Fruit fly (Drosophila melanogaster) whole organism, embryonic: Measurements from ENCODE around the gene Cpr64Ad.

ENCODE experiments used
- Asciz ChIP-seq: fragments of 200-800 bp; sonication (Bioruptor generic); optimal IDR thresholded peaks from 2 replicates; lab custom pipeline; 2017; ENCODE audit warnings: missing biosample characterization, mild to moderate bottlenecking, missing genetic modification characterization, missing genetic modification reagents
- Atf-2 ChIP-seq: fragments of 200-800 bp; sonication (Bioruptor generic); optimal IDR thresholded peaks from 2 replicates; lab custom pipeline; 2016; ENCODE audit warnings: missing biosample characterization, missing genetic modification characterization
- BtbVII ChIP-seq: fragments of 200-800 bp; sonication (Bioruptor generic); optimal IDR thresholded peaks from 3 replicates; lab custom pipeline; 2017; ENCODE audit warnings: missing biosample characterization, mild to moderate bottlenecking, missing genetic modification characterization
- CG12219 ChIP-seq: fragments of 200-800 bp; sonication (Bioruptor generic); optimal IDR thresholded peaks from 3 replicates; lab custom pipeline; 2018; ENCODE audit warnings: missing biosample characterization, mild to moderate bottlenecking, missing genetic modification characterization
- CG13775 ChIP-seq: fragments of 200-800 bp; sonication (Bioruptor generic); optimal IDR thresholded peaks from 3 replicates; lab custom pipeline; 2017; ENCODE audit warnings: missing biosample characterization, mild to moderate bottlenecking, missing genetic modification characterization
- CG13894 ChIP-seq: fragments of 200-800 bp; sonication (Bioruptor generic); optimal IDR thresholded peaks from 3 replicates; lab custom pipeline; 2018; ENCODE audit warnings: missing biosample characterization, mild to moderate bottlenecking, missing genetic modification characterization, moderate library complexity
- CG15011 ChIP-seq: fragments of 200-800 bp; sonication (Bioruptor generic); optimal IDR thresholded peaks from 3 replicates; lab custom pipeline; 2018; ENCODE audit warnings: missing biosample characterization, mild to moderate bottlenecking, missing genetic modification characterization
- CG1529 ChIP-seq: fragments of 200-800 bp; sonication (Bioruptor generic); optimal IDR thresholded peaks from 3 replicates; lab custom pipeline; 2018; ENCODE audit warnings: missing biosample characterization, missing genetic modification characterization
- CG16813 ChIP-seq: fragments of 200-800 bp; sonication (Bioruptor generic); IDR thresholded peaks from 3 replicates; pipeline ENCODE4 v1.3.6; 2022; ENCODE audit warnings: missing biosample characterization, missing genetic modification characterization; ENCODE audit not compliant: partially characterized antibody
- CG18764 ChIP-seq: fragments of 200-800 bp; sonication (Bioruptor generic); optimal IDR thresholded peaks from 3 replicates; lab custom pipeline; 2016; ENCODE audit warnings: missing biosample characterization, missing genetic modification characterization
- CG2120 ChIP-seq: fragments of 200-800 bp; sonication (Bioruptor generic); optimal IDR thresholded peaks from 3 replicates; lab custom pipeline; 2016; ENCODE audit warnings: missing biosample characterization, missing genetic modification characterization
- CG2889 ChIP-seq: fragments of 200-800 bp; sonication (Bioruptor generic); IDR thresholded peaks from 3 replicates; pipeline ENCODE4 v1.3.6; 2022; ENCODE audit warnings: missing biosample characterization, missing genetic modification characterization
- CG30431 ChIP-seq: fragments of 200-800 bp; sonication (Bioruptor generic); optimal IDR thresholded peaks from 2 replicates; lab custom pipeline; 2017; ENCODE audit warnings: missing biosample characterization, missing genetic modification characterization
- CG3163 ChIP-seq: fragments of 200-800 bp; sonication (Bioruptor generic); optimal IDR thresholded peaks from 3 replicates; lab custom pipeline; 2016; ENCODE audit warnings: missing biosample characterization, missing genetic modification characterization
- CG32532 ChIP-seq: fragments of 200-800 bp; sonication (Bioruptor generic); IDR thresholded peaks from 2 replicates; pipeline ENCODE4 v1.3.6; 2022; ENCODE audit warnings: missing biosample characterization, missing genetic modification characterization
- CG34224 ChIP-seq: fragments of 200-800 bp; sonication (Bioruptor generic); IDR thresholded peaks from 3 replicates; pipeline ENCODE4 v1.3.6; 2022; ENCODE audit warnings: missing biosample characterization, missing genetic modification characterization; ENCODE audit not compliant: partially characterized antibody
- CG43689 ChIP-seq: fragments of 200-800 bp; sonication (Bioruptor generic); IDR thresholded peaks from 2 replicates; pipeline ENCODE4 v1.3.6; 2022; ENCODE audit warnings: missing biosample characterization, missing genetic modification characterization
- CG4730 ChIP-seq: fragments of 200-800 bp; sonication (Bioruptor generic); IDR thresholded peaks from 2 replicates; pipeline ENCODE4 v1.3.6; 2022; ENCODE audit warnings: missing biosample characterization, missing genetic modification characterization
- CG7839 ChIP-seq: fragments of 200-800 bp; sonication (Bioruptor generic); optimal IDR thresholded peaks from 3 replicates; lab custom pipeline; 2018; ENCODE audit warnings: missing biosample characterization, mild to moderate bottlenecking, missing genetic modification characterization, moderate library complexity
- CG8359 ChIP-seq: fragments of 200-800 bp; sonication (Bioruptor generic); optimal IDR thresholded peaks from 2 replicates; lab custom pipeline; 2017; ENCODE audit warnings: missing biosample characterization, mild to moderate bottlenecking, missing genetic modification characterization, borderline replicate concordance
- CG9797 ChIP-seq: fragments of 200-800 bp; sonication (Bioruptor generic); optimal IDR thresholded peaks from 3 replicates; lab custom pipeline; 2018; ENCODE audit warnings: missing biosample characterization, mild to moderate bottlenecking, missing genetic modification characterization
- E2f2 ChIP-seq: fragments of 200-800 bp; sonication (Bioruptor generic); IDR thresholded peaks from 2 replicates; pipeline ENCODE4 v1.3.6; 2022; ENCODE audit warnings: missing biosample characterization, missing genetic modification characterization
- Elba2 ChIP-seq: fragments of 200-800 bp; sonication (Bioruptor generic); optimal IDR thresholded peaks from 3 replicates; lab custom pipeline; 2016; ENCODE audit warnings: missing biosample characterization, missing genetic modification characterization
- HLH3B ChIP-seq: fragments of 200-800 bp; sonication (Bioruptor generic); IDR thresholded peaks from 2 replicates; pipeline ENCODE4 v1.3.6; 2022; ENCODE audit warnings: missing biosample characterization, missing genetic modification characterization
- Hand ChIP-seq: fragments of 200-800 bp; sonication (Bioruptor generic); optimal IDR thresholded peaks from 2 replicates; lab custom pipeline; 2017; ENCODE audit warnings: mild to moderate bottlenecking, missing biosample characterization, missing genetic modification reagents, missing genetic modification characterization
- HmgZ ChIP-seq: fragments of 200-800 bp; sonication (Bioruptor generic); optimal IDR thresholded peaks from 2 replicates; lab custom pipeline; 2018; ENCODE audit warnings: missing biosample characterization, mild to moderate bottlenecking, missing genetic modification characterization
- Hr3 ChIP-seq: fragments of 200-800 bp; sonication (Bioruptor generic); optimal IDR thresholded peaks from 3 replicates; lab custom pipeline; 2016; ENCODE audit warnings: missing biosample characterization, missing genetic modification characterization
- Kr ChIP-seq: fragments of 200-800 bp; sonication (Bioruptor generic); optimal IDR thresholded peaks from 2 replicates; lab custom pipeline; 2017; ENCODE audit warnings: missing biosample characterization, mild to moderate bottlenecking, missing genetic modification characterization
- Lhr ChIP-seq: fragments of 200-800 bp; sonication (Bioruptor generic); optimal IDR thresholded peaks from 3 replicates; lab custom pipeline; 2017; ENCODE audit warnings: mild to moderate bottlenecking, missing biosample characterization, missing genetic modification reagents, missing genetic modification characterization
- MTF-1 ChIP-seq: fragments of 200-800 bp; sonication (Bioruptor generic); optimal IDR thresholded peaks from 2 replicates; lab custom pipeline; 2018; ENCODE audit warnings: missing biosample characterization, mild to moderate bottlenecking, missing genetic modification characterization, borderline replicate concordance
- Neu2 ChIP-seq: fragments of 200-800 bp; sonication (Bioruptor generic); optimal IDR thresholded peaks from 3 replicates; lab custom pipeline; 2016; ENCODE audit warnings: missing biosample characterization, missing genetic modification characterization, borderline replicate concordance
- Nf-YB ChIP-seq: fragments of 200-800 bp; sonication (Bioruptor generic); optimal IDR thresholded peaks from 3 replicates; lab custom pipeline; 2019; ENCODE audit warnings: missing biosample characterization, mild to moderate bottlenecking, missing genetic modification characterization, moderate library complexity
- Oaz ChIP-seq: fragments of 200-800 bp; sonication (Bioruptor generic); IDR thresholded peaks from 2 replicates; pipeline ENCODE4 v1.3.6; 2022; ENCODE audit warnings: missing biosample characterization, missing genetic modification characterization
- Opbp ChIP-seq: fragments of 200-800 bp; sonication (Bioruptor generic); IDR thresholded peaks from 3 replicates; pipeline ENCODE4 v1.3.6; 2022; ENCODE audit warnings: missing biosample characterization, missing genetic modification characterization; ENCODE audit not compliant: partially characterized antibody
- PHDP ChIP-seq: fragments of 200-800 bp; sonication (Bioruptor generic); optimal IDR thresholded peaks from 3 replicates; lab custom pipeline; 2018; ENCODE audit warnings: missing biosample characterization, mild to moderate bottlenecking, missing genetic modification characterization, moderate library complexity
- Sry-δ ChIP-seq: fragments of 200-800 bp; sonication (Bioruptor generic); optimal IDR thresholded peaks from 2 replicates; lab custom pipeline; 2016; ENCODE audit warnings: missing biosample characterization, missing genetic modification characterization
- ash1 ChIP-seq: fragments of 200-800 bp; sonication (Bioruptor generic); optimal IDR thresholded peaks from 2 replicates; lab custom pipeline; 2018; ENCODE audit warnings: missing biosample characterization, mild to moderate bottlenecking, missing genetic modification characterization
- crol ChIP-seq: fragments of 200-800 bp; sonication (Bioruptor generic); IDR thresholded peaks from 2 replicates; pipeline ENCODE4 v1.3.6; 2022; ENCODE audit warnings: missing biosample characterization, missing genetic modification characterization
- fd64A ChIP-seq: fragments of 200-800 bp; sonication (Bioruptor generic); optimal IDR thresholded peaks from 3 replicates; lab custom pipeline; 2018; ENCODE audit warnings: missing biosample characterization, mild to moderate bottlenecking, missing genetic modification characterization
- fru ChIP-seq: fragments of >200 bp; optimal IDR thresholded peaks from 2 replicates; lab custom pipeline; 2017
- gro ChIP-seq: fragments of 200-800 bp; sonication (Bioruptor generic); optimal IDR thresholded peaks from 2 replicates; lab custom pipeline; 2016; ENCODE audit warnings: missing biosample characterization, missing genetic modification characterization
- kni ChIP-seq: fragments of 200-800 bp; sonication (Bioruptor generic); optimal IDR thresholded peaks from 3 replicates; lab custom pipeline; 2017; ENCODE audit warnings: mild to moderate bottlenecking, missing biosample characterization, missing genetic modification reagents, missing genetic modification characterization
- row ChIP-seq: fragments of 200-800 bp; sonication (Bioruptor generic); IDR thresholded peaks from 3 replicates; pipeline ENCODE4 v1.3.6; 2022; ENCODE audit warnings: missing biosample characterization, missing genetic modification characterization
- sima ChIP-seq: fragments of 200-800 bp; sonication (Bioruptor generic); optimal IDR thresholded peaks from 2 replicates; lab custom pipeline; 2016; ENCODE audit warnings: missing biosample characterization, missing genetic modification characterization
- so ChIP-seq: fragments of 200-800 bp; sonication (Bioruptor generic); IDR thresholded peaks from 3 replicates; pipeline ENCODE4 v1.3.6; 2022; ENCODE audit warnings: missing biosample characterization, missing genetic modification characterization
- sob ChIP-seq: fragments of 200-800 bp; sonication (Bioruptor generic); IDR thresholded peaks from 2 replicates; pipeline ENCODE4 v1.3.6; 2022; ENCODE audit warnings: missing biosample characterization, missing genetic modification characterization
- sqz ChIP-seq: fragments of 200-800 bp; sonication (Bioruptor generic); optimal IDR thresholded peaks from 3 replicates; lab custom pipeline; 2018; ENCODE audit warnings: missing biosample characterization, mild to moderate bottlenecking, missing genetic modification characterization
- wdn ChIP-seq: fragments of 200-800 bp; sonication (Bioruptor generic); IDR thresholded peaks from 2 replicates; pipeline ENCODE4 v1.3.6; 2022; ENCODE audit warnings: missing biosample characterization, missing genetic modification characterization
- zen2 ChIP-seq: fragments of 200-800 bp; sonication (Bioruptor generic); IDR thresholded peaks from 3 replicates; pipeline ENCODE4 v1.3.6; 2022; ENCODE audit warnings: missing biosample characterization, missing genetic modification characterization; ENCODE audit not compliant: partially characterized antibody

The Cpr64Ad gene

dm6 chr3L:4228187-4228836, 13.1 kb downstream of the Cpr64Ad start (continued):
- TF ChIP-seq Opbp (GFP tag; lab: Robert Waterston, UW) (peak; percentile 42; the same call in 1 of the 3 replicates), crol (GFP tag; lab: Robert Waterston, UW) (peak; percentile 97), CG15011 (peak; percentile 84), CG4730 (GFP tag; lab: Robert Waterston, UW) (peak; percentile 93), CG2120 (peak; percentile 73), CG13775 (GFP tag; lab: Kevin White, UChicago) (peak; percentile 92), HmgZ (tag; lab: Kevin White, UChicago) (peak; percentile 96), CG32532 (GFP tag; lab: Robert Waterston, UW) (peak; percentile 85), gro (GFP tag; lab: Kevin White, UChicago) (peak; percentile 49), wdn (GFP tag; lab: Robert Waterston, UW) (peak; percentile 65; the same call in 1 of the 2 replicates), BtbVII (peak; percentile 90), CG9797 (GFP tag; lab: Kevin White, UChicago) (peak; percentile 44), Hr3 (GFP tag; lab: Kevin White, UChicago) (peak; percentile 97), sima (GFP tag; lab: Kevin White, UChicago) (peak; percentile 91), CG16813 (GFP tag; lab: Robert Waterston, UW) (no peak), CG2889 (GFP tag; lab: Robert Waterston, UW) (peak; percentile 91), E2f2 (GFP tag; lab: Robert Waterston, UW) (peak; percentile 79), CG34224 (GFP tag; lab: Robert Waterston, UW) (no peak), MTF-1 (GFP tag; lab: Kevin White, UChicago) (peak; percentile 94), so (peak; percentile 97), CG12219 (GFP tag; lab: Kevin White, UChicago) (peak; percentile 97), row (GFP tag; lab: Robert Waterston, UW) (peak; percentile 97), Kr (GFP tag; lab: Kevin White, UChicago) (peak; percentile 39), ash1 (GFP tag; lab: Kevin White, UChicago) (no peak), CG7839 (tag; lab: Kevin White, UChicago) (peak; percentile 97), Asciz (GFP tag; lab: Kevin White, UChicago) (peak; percentile 95), CG30431 (GFP tag; lab: Kevin White, UChicago) (peak; percentile 93), Lhr (peak; percentile 96), CG3163 (peak; percentile 83), HLH3B (GFP tag; lab: Robert Waterston, UW) (peak; percentile 98), Hand (GFP tag; lab: Kevin White, UChicago) (peak; percentile 82), CG13894 (tag; lab: Kevin White, UChicago) (peak; percentile 34), Neu2 (peak; percentile 23), sob (GFP tag; lab: Robert Waterston, UW) (peak; percentile 96), kni (peak; percentile 96), fru (lab: Kevin White, UChicago) (no peak), Elba2 (GFP tag; lab: Kevin White, UChicago) (no peak), Atf-2 (peak; percentile 89), fd64A (GFP tag; lab: Kevin White, UChicago) (peak; percentile 96), Nf-YB (GFP tag; lab: Kevin White, UChicago) (peak; percentile 85), CG18764 (GFP tag; lab: Kevin White, UChicago) (peak; percentile 92), CG8359 (GFP tag; lab: Kevin White, UChicago) (peak; percentile 91), CG1529 (GFP tag; lab: Kevin White, UChicago) (peak; percentile 98), sqz (GFP tag; lab: Kevin White, UChicago) (peak; percentile 92), Sry-δ (GFP tag; lab: Kevin White, UChicago) (peak; percentile 68), Oaz (GFP tag; lab: Robert Waterston, UW) (peak; percentile 91), CG43689 (GFP tag; lab: Robert Waterston, UW) (peak; percentile 92), PHDP (tag; lab: Kevin White, UChicago) (peak; percentile 95), zen2 (GFP tag; lab: Robert Waterston, UW) (no peak)
